Worm (Caenorhabditis elegans) whole organism, L2 larva: ENCODE measurements around the gene F54F2.14.

Experiments used
- R02D3.7 ChIP-seq: fragments of 150-350 bp; optimal IDR thresholded peaks from 2 replicates; lab custom pipeline; 2014; ENCODE audit warnings: missing biosample characterization, missing genetic modification characterization
- alr-1 ChIP-seq: fragments of 150-350 bp; optimal IDR thresholded peaks from 2 replicates; lab custom pipeline; 2014; ENCODE audit warnings: missing biosample characterization, missing genetic modification characterization
- ceh-16 ChIP-seq: fragments of 150-350 bp; optimal IDR thresholded peaks from 2 replicates; lab custom pipeline; 2014; ENCODE audit warnings: missing biosample characterization, missing genetic modification characterization
- ceh-82 ChIP-seq: fragments of 150-350 bp; optimal IDR thresholded peaks from 2 replicates; lab custom pipeline; 2014; ENCODE audit warnings: missing biosample characterization, missing genetic modification characterization
- crh-2 ChIP-seq: sonication (generic microtip); optimal IDR thresholded peaks from 2 replicates; lab custom pipeline; 2017; ENCODE audit warnings: missing biosample characterization, missing genetic modification characterization
- dmd-4 ChIP-seq: sonication (generic microtip); optimal IDR thresholded peaks from 2 replicates; lab custom pipeline; 2017; ENCODE audit warnings: missing biosample characterization, missing genetic modification characterization
- nhr-11 ChIP-seq: fragments of 150-350 bp; optimal IDR thresholded peaks from 2 replicates; lab custom pipeline; 2014; ENCODE audit warnings: missing biosample characterization, missing genetic modification characterization
- nhr-6 ChIP-seq: fragments of 150-350 bp; optimal IDR thresholded peaks from 2 replicates; lab custom pipeline; 2014; ENCODE audit warnings: missing biosample characterization, missing genetic modification characterization
- unc-62 ChIP-seq: fragments of 150-350 bp; optimal IDR thresholded peaks from 2 replicates; lab custom pipeline; 2014; ENCODE audit warnings: missing biosample characterization, missing genetic modification reagents, missing genetic modification characterization
- zag-1 ChIP-seq: fragments of 150-350 bp; optimal IDR thresholded peaks from 2 replicates; lab custom pipeline; 2014; ENCODE audit warnings: missing biosample characterization, missing genetic modification characterization

DNA sequence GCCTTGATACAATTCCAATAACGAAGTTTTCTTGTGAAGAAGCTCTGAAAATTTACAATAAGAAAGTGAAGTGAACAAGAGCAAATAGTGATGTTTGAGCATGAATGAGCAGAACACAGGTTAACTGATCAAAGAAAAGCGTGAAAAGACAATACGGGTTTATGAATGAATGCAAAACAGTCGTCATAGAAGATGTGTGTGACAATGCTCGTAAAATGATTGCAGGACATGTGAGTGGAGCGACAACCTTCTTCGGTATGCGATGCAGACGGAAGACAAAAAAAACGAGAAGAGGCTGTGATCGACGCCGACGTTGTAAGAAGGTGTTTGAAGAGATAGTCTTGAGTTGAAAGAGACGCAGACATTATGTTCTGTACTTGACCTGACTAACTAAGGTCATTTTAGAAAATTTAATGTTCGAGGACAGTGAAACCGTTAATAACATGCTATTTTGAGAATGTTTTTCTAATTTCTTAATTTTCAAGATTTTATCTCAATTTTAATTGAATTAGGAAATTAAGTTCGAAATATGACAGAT, 24.0 kb upstream of the F54F2.14 start, which contains the start of gene mig-22:
- TF ChIP-seq ceh-82 (tag; lab: Kevin White, UChicago) (no peak), dmd-4 (no peak), ceh-16 (no peak), zag-1 (no peak), nhr-11 (no peak), crh-2 (tag; lab: Kevin White, UChicago) (no peak), unc-62 (GFP tag; lab: Kevin White, UChicago) (no peak), alr-1 (tag; lab: Kevin White, UChicago) (no peak), R02D3.7 (no peak), nhr-6 (tag; lab: Kevin White, UChicago) (no peak)
